Worm (Caenorhabditis elegans): ENCODE measurements around the gene F45E1.1.

The F45E1.1 gene

DNA sequence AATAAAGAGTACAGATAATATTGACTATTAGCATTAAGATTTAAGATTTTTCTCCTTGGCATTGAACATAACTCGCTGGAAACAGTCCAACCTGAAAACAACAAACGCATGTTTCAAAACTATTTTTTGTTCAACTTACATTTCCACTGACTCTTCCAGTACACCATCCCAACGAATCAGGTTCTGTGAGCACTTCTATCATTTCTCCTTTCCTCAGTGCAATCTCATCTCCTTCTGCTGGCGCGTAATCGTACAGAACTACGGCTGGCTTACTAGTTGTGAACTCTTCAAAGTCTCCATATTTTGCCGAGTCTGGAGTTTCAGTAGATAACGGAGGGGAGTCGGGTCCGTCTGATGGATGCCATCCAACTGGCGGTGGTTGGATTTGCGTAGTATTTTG is 14.3 kb upstream of the F45E1.1 start:
- TF ChIP-seq lin-32 (GFP tag; optimal IDR thresholded peaks at IDR 0.05) (no peak), nhr-12 (tag; optimal IDR thresholded peaks at IDR 0.05) (no peak), nhr-2 (tag; optimal IDR thresholded peaks at IDR 0.05) (no peak), mab-5 (tag; optimal IDR thresholded peaks at IDR 0.05) (no peak), mep-1 (tag; optimal IDR thresholded peaks at IDR 0.05) (no peak), ham-2 (GFP tag; optimal IDR thresholded peaks at IDR 0.05) (no peak)

DNA sequence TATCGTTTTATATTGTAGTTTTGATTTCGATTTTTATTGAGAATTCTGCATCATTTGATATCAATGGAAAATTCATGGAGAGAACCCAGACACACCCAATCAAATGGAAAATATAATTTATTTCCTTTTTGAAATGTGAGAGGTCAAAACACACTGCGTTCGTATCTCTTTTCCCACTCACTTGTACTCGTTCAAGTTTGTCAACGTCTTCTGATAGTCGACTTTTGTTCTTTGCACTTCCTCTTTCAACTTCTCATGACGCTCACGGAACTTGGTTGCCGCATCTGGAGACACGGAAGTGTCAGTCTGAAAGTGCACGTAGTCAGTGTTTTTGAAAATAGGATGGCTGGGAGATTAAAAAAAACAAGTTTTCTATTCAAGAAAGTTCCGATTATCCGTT is 13.2 kb upstream of the F45E1.1 start:
- TF ChIP-seq sem-2 (GFP tag; optimal IDR thresholded peaks at IDR 0.05) (no peak), lin-32 (GFP tag; optimal IDR thresholded peaks at IDR 0.05) (no peak), nhr-2 (tag; optimal IDR thresholded peaks at IDR 0.05) (no peak), blmp-1 (tag; optimal IDR thresholded peaks at IDR 0.05) (no peak), hlh-1 (tag; optimal IDR thresholded peaks at IDR 0.05) (no peak), elt-1 (tag; optimal IDR thresholded peaks at IDR 0.05; ENCODE audit: borderline replicate concordance, insufficient read depth) (no peak), lsy-2 (tag; optimal IDR thresholded peaks at IDR 0.05) (no peak), unc-39 (tag; optimal IDR thresholded peaks at IDR 0.05) (no peak), unc-120 (tag; optimal IDR thresholded peaks at IDR 0.05; ENCODE audit: poor library complexity, severe bottlenecking) (no peak), ceh-83 (GFP tag; optimal IDR thresholded peaks at IDR 0.05) (no peak), ces-1 (GFP tag; optimal IDR thresholded peaks at IDR 0.05) (no peak)

DNA sequence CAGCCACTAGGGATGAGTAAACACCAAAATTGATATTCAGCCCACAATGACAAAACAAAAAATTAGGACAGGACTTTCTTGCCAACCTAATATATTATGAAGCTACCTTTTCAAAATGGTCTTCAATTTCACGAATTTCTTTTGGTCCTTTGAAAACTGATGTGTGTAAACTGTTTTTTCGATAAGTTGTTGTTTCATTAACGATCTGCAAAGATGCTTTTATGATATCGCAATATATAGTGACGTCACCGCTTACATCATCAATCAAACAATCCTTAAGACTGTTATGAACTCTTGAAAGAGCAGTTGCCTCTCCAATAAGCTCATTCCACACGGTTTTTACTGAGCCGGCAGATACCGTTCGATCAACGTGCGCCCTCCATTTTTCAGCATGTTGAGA is 11.4 kb upstream of the F45E1.1 start:
- TF ChIP-seq hlh-1 (tag; optimal IDR thresholded peaks at IDR 0.05) (no peak), zip-8 (tag; optimal IDR thresholded peaks at IDR 0.05) (peak; percentile 74)

DNA sequence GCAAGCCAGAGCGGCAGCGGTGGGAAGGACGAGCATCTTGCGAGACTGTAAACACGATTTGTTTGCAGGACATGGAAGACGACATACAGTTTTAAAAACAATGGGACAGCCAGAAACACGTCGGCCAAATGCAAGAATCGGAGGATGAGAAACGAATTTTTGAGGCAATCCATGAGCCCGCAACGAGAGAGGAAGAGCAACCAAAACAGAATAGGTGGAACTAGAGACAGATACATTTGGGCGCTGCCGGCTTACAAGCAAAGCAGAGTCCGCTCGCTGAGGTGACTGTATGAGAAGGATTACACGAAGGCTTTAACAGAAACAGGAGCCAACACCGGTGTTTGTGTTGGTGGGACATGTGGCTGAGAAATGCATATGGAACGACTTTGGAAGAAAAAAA is 9.0 kb upstream of the F45E1.1 start:
- TF ChIP-seq nhr-76 (tag; optimal IDR thresholded peaks at IDR 0.05) (no peak), elt-3 (tag; optimal IDR thresholded peaks at IDR 0.05) (no peak), sem-2 (GFP tag; optimal IDR thresholded peaks at IDR 0.05) (no peak), ham-2 (GFP tag; optimal IDR thresholded peaks at IDR 0.05) (no peak), M03D4.4 (tag; optimal IDR thresholded peaks at IDR 0.05) (no peak), blmp-1 (tag; optimal IDR thresholded peaks at IDR 0.05) (no peak), drap-1 (GFP tag; optimal IDR thresholded peaks at IDR 0.05) (no peak)

DNA sequence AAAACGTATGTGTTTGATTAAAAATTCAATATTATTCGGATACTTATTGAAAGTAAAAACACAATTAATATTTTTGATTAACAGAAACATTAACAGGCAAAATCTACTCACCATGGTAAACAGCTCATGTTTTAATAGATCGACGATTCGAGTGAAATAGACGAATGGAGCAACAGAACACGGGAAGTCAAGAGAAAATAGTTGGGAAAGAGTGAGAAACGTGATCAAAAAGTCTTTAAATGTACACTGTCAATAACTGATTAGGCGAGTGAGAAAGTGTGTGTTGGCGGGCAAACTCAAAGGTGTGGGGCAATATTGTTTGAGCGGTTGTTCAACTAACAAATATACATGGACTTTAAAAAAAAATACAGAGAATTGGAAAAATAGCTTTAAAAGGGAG is 5.5 kb upstream of the F45E1.1 start, which contains the start of gene sdpn-1:
TSS of gene sdpn-1 (minus strand) at position 262 of the 400 bp plus-strand sequence.
- no peak for TF ChIP-seq elt-3 (tag; optimal IDR thresholded peaks at IDR 0.05)
- TF ChIP-seq unc-39 (tag; optimal IDR thresholded peaks at IDR 0.05): no peak
- TF ChIP-seq ceh-43 (GFP tag; optimal IDR thresholded peaks at IDR 0.05): no peak
- TF ChIP-seq flh-1 (GFP tag; optimal IDR thresholded peaks at IDR 0.05): no peak
- TF ChIP-seq mab-5 (tag; optimal IDR thresholded peaks at IDR 0.05): no peak
- TF ChIP-seq mep-1 (tag; optimal IDR thresholded peaks at IDR 0.05): no peak
- no peak for TF ChIP-seq nhr-12 (tag; optimal IDR thresholded peaks at IDR 0.05)
- TF ChIP-seq cnd-1 (tag; optimal IDR thresholded peaks at IDR 0.05): no peak
- no peak for TF ChIP-seq unc-62 (GFP tag; optimal IDR thresholded peaks at IDR 0.05)
- TF ChIP-seq nhr-76 (tag; optimal IDR thresholded peaks at IDR 0.05): no peak
- no peak for TF ChIP-seq tbx-8 (GFP tag; optimal IDR thresholded peaks at IDR 0.05)
- TF ChIP-seq drap-1 (GFP tag; optimal IDR thresholded peaks at IDR 0.05): no peak

DNA sequence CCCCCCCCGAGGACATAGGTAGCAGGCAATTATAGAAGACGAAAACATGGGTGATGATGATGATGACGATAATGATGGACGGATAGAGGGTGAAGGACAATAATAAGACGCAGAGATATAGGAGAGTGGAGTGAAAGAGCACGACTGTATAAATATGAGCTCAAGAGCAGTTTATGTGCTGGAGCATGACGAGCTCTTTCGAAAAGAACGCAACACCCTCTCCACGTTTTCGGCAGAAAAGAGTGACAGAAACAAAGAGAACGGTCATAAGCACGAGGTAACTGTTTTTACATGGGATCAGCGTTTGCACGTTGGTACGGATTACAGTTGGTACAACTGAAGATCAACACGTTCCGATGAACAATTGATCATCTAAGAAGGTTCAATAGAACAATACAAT is 4.5 kb upstream of the F45E1.1 start:
- TF ChIP-seq ceh-43 (GFP tag; optimal IDR thresholded peaks at IDR 0.05) (peak; percentile 14), pha-4 (tag; optimal IDR thresholded peaks at IDR 0.05) (peak; percentile 8), ham-2 (GFP tag; optimal IDR thresholded peaks at IDR 0.05) (no peak)

DNA sequence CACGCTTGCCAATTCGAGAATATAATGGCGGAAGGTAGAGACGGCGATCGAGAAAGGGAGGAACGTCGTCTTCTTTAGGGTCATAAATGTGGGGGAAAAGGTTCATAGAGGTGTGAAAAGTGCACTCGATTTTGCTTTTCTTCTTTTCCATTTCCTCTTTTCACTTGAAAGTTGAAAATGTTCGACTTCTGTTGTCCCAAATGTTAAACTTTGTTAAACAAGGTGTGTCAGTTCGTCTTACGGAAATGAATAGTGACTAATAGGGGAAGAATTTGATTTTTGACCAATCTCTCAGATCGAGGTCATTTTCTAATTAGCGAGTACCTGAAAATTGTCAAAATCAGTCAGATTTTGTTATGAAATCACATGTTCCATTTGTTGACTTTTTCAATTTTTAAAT is 1.4 kb downstream of the F45E1.1 start:
- TF ChIP-seq snpc-4 (tag; optimal IDR thresholded peaks at IDR 0.05) (no peak), tbx-8 (GFP tag; optimal IDR thresholded peaks at IDR 0.05) (no peak), lin-13 (tag; optimal IDR thresholded peaks at IDR 0.05) (no peak)

Data from whole organism, mixed stage, embryonic.